Fruit fly (Drosophila melanogaster): Measurements from ENCODE around the gene CNMaR.

The CNMaR gene

dm6 chr3L:9694169-9694866 is 50.4 kb downstream of the CNMaR start:
- TF ChIP-seq CTCF (optimal IDR thresholded peaks at IDR 0.05): no peak
- no peak for TF ChIP-seq CG8478 (optimal IDR thresholded peaks at IDR 0.05)

DNA sequence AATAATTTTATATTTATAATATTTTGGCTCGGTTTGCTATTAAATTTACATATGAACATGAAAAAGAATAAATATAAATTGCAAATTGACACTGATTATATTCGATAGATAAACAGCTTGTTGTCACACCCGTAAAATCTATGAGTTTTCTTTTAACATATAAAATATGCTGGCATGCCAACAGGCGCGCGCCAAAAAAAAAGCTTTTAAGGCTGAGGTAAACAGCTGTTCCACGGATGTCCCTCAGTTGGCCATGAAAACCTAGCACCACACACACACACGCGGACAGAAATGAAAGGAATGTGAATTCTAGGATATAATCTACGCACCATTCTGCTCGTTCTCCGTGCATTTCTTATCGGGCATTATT is 50.9 kb downstream of the CNMaR start:
- TF ChIP-seq CG8478 (optimal IDR thresholded peaks at IDR 0.05): no peak
- no peak for TF ChIP-seq CTCF (optimal IDR thresholded peaks at IDR 0.05)

- TF ChIP-seq CTCF (optimal IDR thresholded peaks at IDR 0.05) (no peak), CG8478 (optimal IDR thresholded peaks at IDR 0.05) (no peak)
These were observed 51.3 kb downstream of the CNMaR start for dm6 chr3L:9695242-9695641.

- TF ChIP-seq CTCF (optimal IDR thresholded peaks at IDR 0.05) (no peak), CG8478 (optimal IDR thresholded peaks at IDR 0.05) (no peak)
These were observed 51.7 kb downstream of the CNMaR start for dm6 chr3L:9695647-9696046.

dm6 chr3L:9696650-9697526 is 53.0 kb downstream of the CNMaR start, which contains the start of gene Prps:
TSS of gene Prps (minus strand) at chr3L:9696700.
- TF ChIP-seq CG8478 (optimal IDR thresholded peaks at IDR 0.05): no peak
- no peak for TF ChIP-seq CTCF (optimal IDR thresholded peaks at IDR 0.05)

DNA sequence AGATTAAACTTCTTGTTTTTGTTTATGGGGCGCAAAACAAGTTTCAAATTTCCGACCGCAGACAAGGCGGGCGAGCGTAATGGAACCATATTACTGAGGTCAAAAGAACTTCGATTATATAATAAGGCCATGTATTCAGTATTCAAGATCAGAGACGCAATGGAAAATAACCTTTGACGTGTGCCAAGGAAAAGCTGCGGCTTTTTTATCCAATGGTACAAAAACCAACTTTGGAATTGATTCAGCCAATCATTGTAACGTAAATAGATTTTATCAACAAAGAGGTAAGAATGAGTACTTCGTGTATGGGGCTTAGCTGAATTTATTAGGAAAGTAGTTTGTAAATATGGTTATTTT is 53.6 kb downstream of the CNMaR start:
- TF ChIP-seq CTCF (optimal IDR thresholded peaks at IDR 0.05) (no peak), CG8478 (optimal IDR thresholded peaks at IDR 0.05) (no peak)

- TF ChIP-seq CG8478 (optimal IDR thresholded peaks at IDR 0.05) (no peak), CTCF (optimal IDR thresholded peaks at IDR 0.05) (no peak)
These were observed 54.3 kb downstream of the CNMaR start, which contains the start of gene Ubc4 for dm6 chr3L:9698193-9698642. TSS of gene Ubc4 (plus strand) at chr3L:9698336.

DNA sequence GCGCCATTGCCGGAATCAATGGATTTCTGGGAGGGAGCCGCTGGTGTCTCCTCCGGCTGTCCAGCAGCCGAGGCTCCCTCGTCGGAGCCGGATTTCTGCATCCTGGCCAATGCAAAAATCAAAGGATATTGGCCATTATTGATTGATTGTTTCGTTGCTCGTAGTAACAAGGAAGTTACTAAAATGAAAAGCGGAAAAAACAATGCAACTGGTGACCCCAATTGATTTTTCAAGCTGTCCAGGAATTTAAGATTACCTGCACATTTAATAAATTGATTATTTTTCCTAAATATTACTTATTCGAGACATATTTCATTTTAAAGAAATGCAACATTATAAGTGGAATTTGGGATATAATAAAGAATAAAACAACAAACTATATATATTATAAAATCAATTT is 59.6 kb downstream of the CNMaR start, which contains the start of gene CG6761:
CG6761 (minus strand) TSS at position 101 of the 400 bp plus-strand sequence.
- TF ChIP-seq CTCF (optimal IDR thresholded peaks at IDR 0.05): no peak
- TF ChIP-seq CG8478 (optimal IDR thresholded peaks at IDR 0.05): no peak

DNA sequence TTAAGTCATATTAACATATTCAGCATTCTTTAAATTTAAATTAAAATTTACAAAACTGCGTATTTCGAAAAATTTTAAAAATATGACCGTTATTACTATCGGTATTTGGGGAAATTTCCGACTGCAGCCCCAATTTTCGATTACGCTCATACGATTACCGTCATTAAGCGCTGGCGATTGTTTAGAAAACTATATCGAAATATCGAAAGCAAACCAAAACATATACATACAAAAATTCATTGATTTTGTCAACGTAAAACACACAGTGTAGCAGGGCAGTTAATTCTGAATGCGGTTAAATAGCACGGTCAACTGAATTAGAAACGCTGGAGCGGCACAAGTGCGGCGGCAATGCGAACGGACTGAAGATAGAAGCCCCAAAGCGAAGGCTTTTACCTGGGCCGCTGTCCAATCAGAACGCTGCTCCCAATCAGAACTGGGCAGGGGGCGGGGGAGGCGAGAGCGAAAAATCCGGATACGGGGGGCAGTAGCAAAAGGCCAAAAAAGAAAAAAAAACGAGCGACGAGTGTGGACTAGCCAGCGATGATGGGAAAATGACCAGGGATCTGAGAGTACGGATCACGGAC is 60.3 kb downstream of the CNMaR start, which contains the start of gene CG16711:
CG16711 (plus strand) TSS at position 170 of the 587 bp plus-strand sequence.
- TF ChIP-seq CTCF (optimal IDR thresholded peaks at IDR 0.05): no peak
- TF ChIP-seq CG8478 (optimal IDR thresholded peaks at IDR 0.05): no peak

- TF ChIP-seq CTCF (optimal IDR thresholded peaks at IDR 0.05) (no peak), CG8478 (optimal IDR thresholded peaks at IDR 0.05) (no peak)
These were observed 61.7 kb downstream of the CNMaR start for dm6 chr3L:9705591-9705990.

DNA sequence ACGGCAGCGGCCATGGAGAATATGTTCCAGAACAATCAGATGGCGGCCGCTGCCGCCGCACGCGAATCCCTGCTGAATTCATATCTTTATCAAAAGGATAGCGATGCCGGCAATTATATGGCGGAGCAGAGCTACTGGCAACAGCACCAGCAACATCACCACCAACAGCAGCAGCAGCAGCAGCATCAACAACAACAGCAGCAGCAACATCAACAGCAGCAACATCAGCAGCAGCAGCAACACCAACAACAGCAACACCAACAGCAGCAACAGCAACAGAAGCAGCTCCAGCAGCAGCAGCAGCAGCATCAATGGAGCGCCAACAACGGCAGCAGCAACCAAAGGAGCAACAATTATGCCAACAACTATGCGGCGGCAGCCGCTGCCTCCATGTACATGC is 64.9 kb downstream of the CNMaR start:
- TF ChIP-seq CTCF (optimal IDR thresholded peaks at IDR 0.05) (no peak), CG8478 (optimal IDR thresholded peaks at IDR 0.05) (no peak)
